Fruit fly (Drosophila melanogaster): ENCODE data around the gene CG32795.
A peak's percentile ranks its signal among the peaks of the same experiment; 100 is the strongest.

Gene CG32795

dm6 chrX:2802998-2803397 is 12.6 kb upstream of the CG32795 start:
- no peak for TF ChIP-seq CG13894 (tag; optimal IDR thresholded peaks at IDR 0.05)
- TF ChIP-seq vvl (GFP tag; IDR thresholded peaks at IDR 0.05) = no peak
- no peak for TF ChIP-seq CG10321 (GFP tag; IDR thresholded peaks at IDR 0.05)
- no peak for TF ChIP-seq Hmr (GFP tag; optimal IDR thresholded peaks at IDR 0.05)
- no peak for TF ChIP-seq CG32772 (GFP tag; IDR thresholded peaks at IDR 0.05)
- no peak for TF ChIP-seq CG7839 (tag; optimal IDR thresholded peaks at IDR 0.05)
- TF ChIP-seq amos (GFP tag; IDR thresholded peaks at IDR 0.05; ENCODE audit: partially characterized antibody) = no peak
- no peak for TF ChIP-seq CkIIα-i1 (GFP tag; IDR thresholded peaks at IDR 0.05)
- TF ChIP-seq Deaf1 (tag; optimal IDR thresholded peaks at IDR 0.05) = no peak
- TF ChIP-seq Hr39 (optimal IDR thresholded peaks at IDR 0.05) = peak; percentile 85
- TF ChIP-seq Fer3 (tag; optimal IDR thresholded peaks at IDR 0.05) = no peak
- TF ChIP-seq bigmax (GFP tag; optimal IDR thresholded peaks at IDR 0.05) = no peak
- TF ChIP-seq cwo (GFP tag; optimal IDR thresholded peaks at IDR 0.05) = no peak
- TF ChIP-seq insv (GFP tag; optimal IDR thresholded peaks at IDR 0.05) = no peak
- TF ChIP-seq CG14860 (GFP tag; IDR thresholded peaks at IDR 0.05; ENCODE audit: partially characterized antibody) = no peak
- TF ChIP-seq Ravus (GFP tag; IDR thresholded peaks at IDR 0.05) = no peak
- TF ChIP-seq CG7963 (GFP tag; IDR thresholded peaks at IDR 0.05; ENCODE audit: partially characterized antibody) = no peak
- no peak for TF ChIP-seq Taf1 (GFP tag; IDR thresholded peaks at IDR 0.05)
- no peak for TF ChIP-seq CG17328 (GFP tag; IDR thresholded peaks at IDR 0.05)
- no peak for TF ChIP-seq Ada2b (GFP tag; IDR thresholded peaks at IDR 0.05)
- no peak for TF ChIP-seq dimm (GFP tag; IDR thresholded peaks at IDR 0.05)
- peak; percentile 31 for TF ChIP-seq sd (tag; optimal IDR thresholded peaks at IDR 0.05)
- TF ChIP-seq Side (GFP tag; optimal IDR thresholded peaks at IDR 0.05) = no peak
- no peak for TF ChIP-seq Neu2 (GFP tag; optimal IDR thresholded peaks at IDR 0.05; ENCODE audit: borderline replicate concordance)
- peak; percentile 68 for TF ChIP-seq crol (GFP tag; IDR thresholded peaks at IDR 0.05)
- no peak for TF ChIP-seq Asciz (GFP tag; optimal IDR thresholded peaks at IDR 0.05)
- no peak for TF ChIP-seq CG34376 (GFP tag; optimal IDR thresholded peaks at IDR 0.05)
- TF ChIP-seq chm (GFP tag; IDR thresholded peaks at IDR 0.05) = no peak
- no peak for TF ChIP-seq eyg (GFP tag; optimal IDR thresholded peaks at IDR 0.05)
- no peak for TF ChIP-seq Rfx (GFP tag; IDR thresholded peaks at IDR 0.05)
- no peak for TF ChIP-seq shn (GFP tag; optimal IDR thresholded peaks at IDR 0.05)
- TF ChIP-seq CG4854 (GFP tag; optimal IDR thresholded peaks at IDR 0.05) = no peak
- TF ChIP-seq CG9727 (GFP tag; optimal IDR thresholded peaks at IDR 0.05) = no peak
- TF ChIP-seq CG2120 (GFP tag; optimal IDR thresholded peaks at IDR 0.05) = no peak
- TF ChIP-seq scrt (GFP tag; optimal IDR thresholded peaks at IDR 0.05) = peak; percentile 77
- no peak for TF ChIP-seq sens (GFP tag)
- no peak for TF ChIP-seq zfh2 (GFP tag; optimal IDR thresholded peaks at IDR 0.05)
- TF ChIP-seq bowl (GFP tag; IDR thresholded peaks at IDR 0.05) = no peak
- no peak for TF ChIP-seq Six4 (GFP tag; optimal IDR thresholded peaks at IDR 0.05)
- TF ChIP-seq CoRest (tag; optimal IDR thresholded peaks at IDR 0.05) = no peak
- no peak for TF ChIP-seq Hr51 (GFP tag; optimal IDR thresholded peaks at IDR 0.05)
- no peak for TF ChIP-seq CG12219 (GFP tag; optimal IDR thresholded peaks at IDR 0.05)
- peak; percentile 31 for TF ChIP-seq Hey (tag; optimal IDR thresholded peaks at IDR 0.05)
- TF ChIP-seq peb (GFP tag; IDR thresholded peaks at IDR 0.05) = no peak

All from whole organism, embryonic.